Comparison of ENCODE assay signal across 5 worm cellular contexts in genomic region chrIV:7946899-7947499, ce11.
TF ChIP-seq lines count a peak whose summit lies in the region.
"Not testable (repeated sequence)": the region's sequence is repeated elsewhere in the genome, so short reads cannot be mapped to it uniquely, and the experiment has no call there.

F20D12.12 (plus strand) TSS chrIV:7947440.

TF ChIP-seq in whole organism, L1 larva, 84 proteins besides CTCF, POLR2A, EP300 and RAD21 (continues in another document):
- peak; percentile 39 for TF ChIP-seq nhr-90 (tag; optimal IDR thresholded peaks at IDR 0.05; lab: Kevin White, UChicago; ENCODE audit: poor library complexity)
- peak; percentile 69 for TF ChIP-seq C16A3.4 (tag; optimal IDR thresholded peaks at IDR 0.05; lab: Kevin White, UChicago)
- TF ChIP-seq tbx-2 (tag; optimal IDR thresholded peaks at IDR 0.05; lab: Kevin White, UChicago) = peak; percentile 69
- TF ChIP-seq lin-13 (GFP tag; optimal IDR thresholded peaks at IDR 0.05; lab: Kevin White, UChicago) = peak; percentile 76
- peak; percentile 76 for TF ChIP-seq lin-14 (GFP tag; optimal IDR thresholded peaks at IDR 0.05; lab: Kevin White, UChicago)
- TF ChIP-seq rnt-1 (tag; optimal IDR thresholded peaks at IDR 0.05; lab: Kevin White, UChicago) = peak; percentile 81
- peak; percentile 19 for TF ChIP-seq irx-1 (tag; optimal IDR thresholded peaks at IDR 0.05; lab: Kevin White, UChicago)
- peak; percentile 64 for TF ChIP-seq swsn-7 (tag; optimal IDR thresholded peaks at IDR 0.05; lab: Kevin White, UChicago)
- peak; percentile 75 for TF ChIP-seq snu-23 (GFP tag; optimal IDR thresholded peaks at IDR 0.05; lab: Kevin White, UChicago)
- TF ChIP-seq nhr-19 (GFP tag; conservative IDR thresholded peaks at IDR 0.05; lab: Robert Waterston, UW) = peak; percentile 91
- peak; percentile 17 to 77 (median 32) for TF ChIP-seq ceh-82 (tag; optimal IDR thresholded peaks at IDR 0.05; lab: Kevin White, UChicago)
- peak; percentile 28 for TF ChIP-seq ceh-8 (GFP tag; optimal IDR thresholded peaks at IDR 0.05; lab: Kevin White, UChicago)
- peak; percentile 88 for TF ChIP-seq F16B12.6 (tag; optimal IDR thresholded peaks at IDR 0.05; lab: Kevin White, UChicago)
- TF ChIP-seq isw-1 (GFP tag; IDR thresholded peaks at IDR 0.05; lab: Robert Waterston, UW) = peak; percentile 91
- TF ChIP-seq mab-9 (GFP tag; IDR thresholded peaks at IDR 0.05; lab: Robert Waterston, UW) = peak; percentile 73
- peak; percentile 16 for TF ChIP-seq fos-1 (tag; optimal IDR thresholded peaks at IDR 0.05; lab: Kevin White, UChicago)
- TF ChIP-seq dpl-1 (GFP tag; optimal IDR thresholded peaks at IDR 0.05; lab: Kevin White, UChicago) = peak; percentile 43 to 65 (median 64)
- peak; percentile 54 for TF ChIP-seq pax-3 (tag; optimal IDR thresholded peaks at IDR 0.05; lab: Kevin White, UChicago)

TF ChIP-seq in whole organism, L3 larva, 47 proteins besides CTCF, POLR2A, EP300 and RAD21:
- TF ChIP-seq pha-4 (tag; optimal IDR thresholded peaks at IDR 0.05; lab: Kevin White, UChicago) = peak; percentile 66
- peak; percentile 19 for TF ChIP-seq snpc-4 (tag; optimal IDR thresholded peaks at IDR 0.05; lab: Kevin White, UChicago)
- TF ChIP-seq elt-2 (tag; optimal IDR thresholded peaks at IDR 0.05; lab: Kevin White, UChicago) = peak; percentile 52
- peak; percentile 7 for TF ChIP-seq nhr-43 (tag; optimal IDR thresholded peaks at IDR 0.05; lab: Kevin White, UChicago; ENCODE audit: poor library complexity, severe bottlenecking)
- peak; percentile 66 for TF ChIP-seq lin-39 (tag; optimal IDR thresholded peaks at IDR 0.05; lab: Kevin White, UChicago)
- peak; percentile 69 for TF ChIP-seq lin-15B (tag; optimal IDR thresholded peaks at IDR 0.05; lab: Kevin White, UChicago)
- TF ChIP-seq nfya-1 (tag; optimal IDR thresholded peaks at IDR 0.05; lab: Kevin White, UChicago; ENCODE audit: insufficient read depth) = peak; percentile 85
- TF ChIP-seq hmg-11 (tag; optimal IDR thresholded peaks at IDR 0.05; lab: Kevin White, UChicago) = peak; percentile 56
- TF ChIP-seq nhr-23 (tag; optimal IDR thresholded peaks at IDR 0.05; lab: Kevin White, UChicago) = peak; percentile 67
- peak; percentile 57 for TF ChIP-seq lsy-12 (tag; optimal IDR thresholded peaks at IDR 0.05; lab: Kevin White, UChicago)

TF ChIP-seq in whole organism, early embryonic, 17 proteins besides CTCF, POLR2A, EP300 and RAD21:
- TF ChIP-seq sea-1 (GFP tag; conservative IDR thresholded peaks at IDR 0.05; lab: Robert Waterston, UW) (0 out of 2 replicates have a peak, but pooled peaks have one; percentile 37), flt-1 (GFP tag; IDR thresholded peaks at IDR 0.05; lab: Robert Waterston, UW) (peak; percentile 30; the same call in 1 of the 2 replicates), tbx-11 (GFP tag; IDR thresholded peaks at IDR 0.05; lab: Robert Waterston, UW) (peak; percentile 50; the same call in 1 of the 2 replicates), tbx-37 (GFP tag; conservative IDR thresholded peaks at IDR 0.05; lab: Robert Waterston, UW) (peak; percentile 54; the same call in 1 of the 2 replicates), scrt-1 (GFP tag; IDR thresholded peaks at IDR 0.05; lab: Robert Waterston, UW) (0 out of 2 replicates have a peak, but pooled peaks have one; percentile 57), F13C5.2 (tag; optimal IDR thresholded peaks at IDR 0.05; lab: Kevin White, UChicago) (peak; percentile 44), hmg-4 (GFP tag; optimal IDR thresholded peaks at IDR 0.05; lab: Kevin White, UChicago) (peak; percentile 40), pes-1 (GFP tag; IDR thresholded peaks at IDR 0.05; lab: Robert Waterston, UW) (peak; percentile 77)

TF ChIP-seq in whole organism, midembryonic, 9 proteins besides CTCF, POLR2A, EP300 and RAD21:
- TF ChIP-seq T22C8.4 (GFP tag; IDR thresholded peaks at IDR 0.05; lab: Robert Waterston, UW) (peak; percentile 47; the same call in 1 of the 2 replicates), flt-1 (GFP tag; IDR thresholded peaks at IDR 0.05; lab: Robert Waterston, UW) (peak; percentile 84), cog-1 (tag; optimal IDR thresholded peaks at IDR 0.05; lab: Kevin White, UChicago) (peak; percentile 66), ztf-23 (GFP tag; IDR thresholded peaks at IDR 0.05; lab: Robert Waterston, UW) (peak; percentile 87), tab-1 (GFP tag; IDR thresholded peaks at IDR 0.05; lab: Robert Waterston, UW) (peak; percentile 37; the same call in 1 of the 2 replicates), klf-2 (GFP tag; conservative IDR thresholded peaks at IDR 0.05; lab: Robert Waterston, UW) (0 out of 2 replicates have a peak, but pooled peaks have one; percentile 45)

TF ChIP-seq in whole organism, young adult, 124 proteins besides CTCF, POLR2A, EP300 and RAD21 (continues in another document):
- TF ChIP-seq Y95B8A.8 (GFP tag; IDR thresholded peaks at IDR 0.05; lab: Robert Waterston, UW) = peak; percentile 97
- peak; percentile 88 for TF ChIP-seq Y53G8AR.9 (GFP tag; conservative IDR thresholded peaks at IDR 0.05; lab: Robert Waterston, UW)
- peak; percentile 99 for TF ChIP-seq ceh-100 (GFP tag; IDR thresholded peaks at IDR 0.05; lab: Robert Waterston, UW)
- peak; percentile 27; the same call in 1 of the 2 replicates for TF ChIP-seq hmg-20 (GFP tag; IDR thresholded peaks at IDR 0.05; lab: Robert Waterston, UW)
- peak; percentile 23 for TF ChIP-seq ztf-26 (tag; optimal IDR thresholded peaks at IDR 0.05; lab: Kevin White, UChicago)
- TF ChIP-seq attf-3 (GFP tag; conservative IDR thresholded peaks at IDR 0.05; lab: Robert Waterston, UW) = peak; percentile 88
- peak; percentile 96 for TF ChIP-seq madf-6 (GFP tag; IDR thresholded peaks at IDR 0.05; lab: Robert Waterston, UW)
- TF ChIP-seq ztf-6 (GFP tag; IDR thresholded peaks at IDR 0.05; lab: Robert Waterston, UW) = peak; percentile 75; the same call in 1 of the 2 replicates
- peak; percentile 98 for TF ChIP-seq ztf-28 (GFP tag; IDR thresholded peaks at IDR 0.05; lab: Robert Waterston, UW)
- peak; percentile 71 for TF ChIP-seq lin-40 (tag; optimal IDR thresholded peaks at IDR 0.05; lab: Kevin White, UChicago)
- TF ChIP-seq lsl-1 (GFP tag; optimal IDR thresholded peaks at IDR 0.05; lab: Kevin White, UChicago) = peak; percentile 87
- TF ChIP-seq K11D2.4 (GFP tag; IDR thresholded peaks at IDR 0.05; lab: Robert Waterston, UW) = peak; percentile 91
- TF ChIP-seq cebp-1 (GFP tag; IDR thresholded peaks at IDR 0.05; lab: Robert Waterston, UW) = peak; percentile 71
- peak; percentile 75 for TF ChIP-seq cebp-1 (tag; optimal IDR thresholded peaks at IDR 0.05; lab: Kevin White, UChicago)
- peak; percentile 83 for TF ChIP-seq egrh-3 (GFP tag; IDR thresholded peaks at IDR 0.05; lab: Robert Waterston, UW)
- TF ChIP-seq dpl-1 (GFP tag; optimal IDR thresholded peaks at IDR 0.05; lab: Kevin White, UChicago) = peak; percentile 67
- TF ChIP-seq madf-3 (GFP tag; IDR thresholded peaks at IDR 0.05; lab: Robert Waterston, UW) = peak; percentile 90
- peak; percentile 84 for TF ChIP-seq lin-26 (GFP tag; IDR thresholded peaks at IDR 0.05; lab: Robert Waterston, UW)
- TF ChIP-seq D2030.7 (GFP tag; IDR thresholded peaks at IDR 0.05; lab: Robert Waterston, UW) = peak; percentile 99
- peak; percentile 93 for TF ChIP-seq pbrm-1 (GFP tag; IDR thresholded peaks at IDR 0.05; lab: Robert Waterston, UW)
- TF ChIP-seq ceh-91 (GFP tag; IDR thresholded peaks at IDR 0.05; lab: Robert Waterston, UW) = peak; percentile 97
- peak; percentile 97 for TF ChIP-seq aptf-2 (GFP tag; conservative IDR thresholded peaks at IDR 0.05; lab: Robert Waterston, UW)
- TF ChIP-seq madf-8 (GFP tag; conservative IDR thresholded peaks at IDR 0.05; lab: Robert Waterston, UW) = peak; percentile 91
- peak; percentile 91 for TF ChIP-seq bed-2 (GFP tag; IDR thresholded peaks at IDR 0.05; lab: Robert Waterston, UW)
- peak; percentile 65 for TF ChIP-seq athp-1 (tag; optimal IDR thresholded peaks at IDR 0.05; lab: Kevin White, UChicago)
- peak; percentile 96 for TF ChIP-seq rcor-1 (GFP tag; IDR thresholded peaks at IDR 0.05; lab: Robert Waterston, UW)
- peak; percentile 73 for TF ChIP-seq F49E8.2 (tag; optimal IDR thresholded peaks at IDR 0.05; lab: Kevin White, UChicago; ENCODE audit: insufficient read depth)
- peak; percentile 72 for TF ChIP-seq lir-1 (GFP tag; conservative IDR thresholded peaks at IDR 0.05; lab: Robert Waterston, UW)
- peak; percentile 90 for TF ChIP-seq Y79H2A.3 (GFP tag; conservative IDR thresholded peaks at IDR 0.05; lab: Robert Waterston, UW)
- TF ChIP-seq let-607 (tag; optimal IDR thresholded peaks at IDR 0.05; lab: Kevin White, UChicago) = peak in 1 of 2 experiments; percentile 47
- TF ChIP-seq hsf-1 (GFP tag; IDR thresholded peaks at IDR 0.05; lab: Robert Waterston, UW) = peak; percentile 88
- TF ChIP-seq K12H6.12 (tag; optimal IDR thresholded peaks at IDR 0.05; lab: Kevin White, UChicago) = peak; percentile 49
- peak; percentile 19 for TF ChIP-seq snpc-4 (GFP tag; optimal IDR thresholded peaks at IDR 0.05; lab: Kevin White, UChicago)
- TF ChIP-seq snpc-4 (tag; optimal IDR thresholded peaks at IDR 0.05; lab: Kevin White, UChicago) = peak in 3 of 4 experiments; percentile 28 to 57 (median 39)
- peak; percentile 83 for TF ChIP-seq ceh-27 (GFP tag; optimal IDR thresholded peaks at IDR 0.05; lab: Kevin White, UChicago)
- TF ChIP-seq egl-44 (GFP tag; IDR thresholded peaks at IDR 0.05; lab: Robert Waterston, UW) = peak; percentile 47; the same call in 1 of the 2 replicates
- peak; percentile 90 for TF ChIP-seq ekl-4 (GFP tag; IDR thresholded peaks at IDR 0.05; lab: Robert Waterston, UW)
- peak; percentile 64 for TF ChIP-seq snpc-3.4 (tag; optimal IDR thresholded peaks at IDR 0.05; lab: Kevin White, UChicago)
- TF ChIP-seq efl-1 (GFP tag; optimal IDR thresholded peaks at IDR 0.05; lab: Kevin White, UChicago) = peak; percentile 92
- TF ChIP-seq Y53F4B.3 (GFP tag; IDR thresholded peaks at IDR 0.05; lab: Robert Waterston, UW) = peak; percentile 53; the same call in 1 of the 2 replicates
- peak; percentile 14 for TF ChIP-seq rpc-1 (optimal IDR thresholded peaks at IDR 0.05; lab: Kevin White, UChicago)
- not testable (repeated sequence) for TF ChIP-seq rpc-1 (tag; optimal IDR thresholded peaks at IDR 0.05; lab: Kevin White, UChicago)
- TF ChIP-seq dox-1 (GFP tag; IDR thresholded peaks at IDR 0.05; lab: Robert Waterston, UW) = peak; percentile 97
- 0 out of 2 replicates have a peak, but pooled peaks have one; percentile 6 for TF ChIP-seq F37B4.10 (GFP tag; IDR thresholded peaks at IDR 0.05; lab: Robert Waterston, UW)
- TF ChIP-seq Y67H2A.10 (GFP tag; conservative IDR thresholded peaks at IDR 0.05; lab: Robert Waterston, UW) = peak; percentile 86
- TF ChIP-seq him-1 (tag; optimal IDR thresholded peaks at IDR 0.05; lab: Kevin White, UChicago) = peak; percentile 23
- peak; percentile 96 for TF ChIP-seq nfyb-1 (GFP tag; IDR thresholded peaks at IDR 0.05; lab: Robert Waterston, UW)
- TF ChIP-seq ztf-25 (GFP tag; IDR thresholded peaks at IDR 0.05; lab: Robert Waterston, UW) = peak; percentile 92
- TF ChIP-seq ZK185.1 (tag; optimal IDR thresholded peaks at IDR 0.05; lab: Kevin White, UChicago; ENCODE audit: poor library complexity, severe bottlenecking) = peak; percentile 51
